Fruit fly (Drosophila melanogaster): ENCODE data around the gene CG14316.
A peak's percentile ranks its signal among the peaks of the same experiment; 100 is the strongest.

Gene CG14316

DNA sequence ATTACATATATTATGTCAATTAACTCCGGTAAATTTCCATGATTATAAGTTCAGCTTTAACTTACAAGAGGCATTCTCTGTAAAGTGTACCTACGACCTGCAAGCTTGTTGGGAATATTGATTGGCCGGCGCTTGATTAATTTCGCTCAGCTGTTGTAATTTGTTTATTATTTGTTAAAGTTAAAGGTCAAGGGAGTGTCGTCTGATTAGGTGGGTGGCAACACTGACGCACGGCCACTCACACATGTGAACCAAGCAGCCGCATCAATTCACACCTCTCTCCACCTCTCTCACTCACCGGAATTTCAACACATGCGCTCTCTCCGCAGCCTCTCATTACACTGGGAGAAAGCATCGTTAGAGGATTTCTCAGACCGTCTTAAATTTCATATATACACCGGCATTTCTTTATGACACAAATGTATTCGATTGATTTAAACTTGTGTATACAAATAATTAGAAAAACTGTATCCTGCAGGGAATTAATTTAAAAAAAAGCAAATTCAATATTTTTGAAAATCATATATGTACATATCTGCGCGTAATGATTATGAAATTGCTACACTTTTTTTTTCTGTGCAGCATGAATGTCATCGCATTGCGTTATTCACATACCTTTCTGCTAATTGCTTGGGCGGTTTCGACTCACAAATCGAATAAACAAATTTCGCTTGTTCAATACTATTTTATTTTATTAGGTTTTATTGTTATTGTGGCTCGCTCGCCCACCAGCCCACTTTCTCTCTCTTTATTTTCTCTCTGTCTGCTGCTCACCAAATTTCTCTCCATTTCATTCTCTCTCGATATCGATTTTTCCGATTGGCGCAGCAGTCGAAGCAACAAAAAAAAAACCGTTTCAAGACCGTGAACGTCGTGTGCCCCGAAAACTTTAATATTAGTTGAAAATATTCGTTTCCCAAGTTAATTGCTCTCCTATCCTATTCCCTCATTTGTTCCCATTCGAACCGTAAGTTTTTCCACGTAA is 20.4 kb downstream of the CG14316 start:
- TF ChIP-seq croc (GFP tag; conservative IDR thresholded peaks at IDR 0.05) (peak; percentile 90), CG6654 (GFP tag; optimal IDR thresholded peaks at IDR 0.05) (peak; percentile 82), fru (optimal IDR thresholded peaks at IDR 0.05) (no peak), Bteb2 (GFP tag; optimal IDR thresholded peaks at IDR 0.05) (peak; percentile 89), CG5245 (GFP tag; optimal IDR thresholded peaks at IDR 0.05) (peak; percentile 89), CG7928 (GFP tag; optimal IDR thresholded peaks at IDR 0.05) (peak; percentile 56), Sox100B (GFP tag; optimal IDR thresholded peaks at IDR 0.05) (peak; percentile 96), lbe (GFP tag; optimal IDR thresholded peaks at IDR 0.05) (no peak), Hr3 (GFP tag; optimal IDR thresholded peaks at IDR 0.05) (peak; percentile 92), crol (GFP tag; IDR thresholded peaks at IDR 0.05) (peak; percentile 66), CG8359 (GFP tag; optimal IDR thresholded peaks at IDR 0.05; ENCODE audit: borderline replicate concordance) (peak; percentile 84), CG11504 (tag; optimal IDR thresholded peaks at IDR 0.05) (peak; percentile 96), CG18764 (GFP tag; optimal IDR thresholded peaks at IDR 0.05) (peak; percentile 90), Mrtf (GFP tag; IDR thresholded peaks at IDR 0.05) (peak; percentile 80), CG9215 (GFP tag; IDR thresholded peaks at IDR 0.05) (peak; percentile 87), CG10274 (GFP tag; optimal IDR thresholded peaks at IDR 0.05) (peak; percentile 80), CG8388 (GFP tag; optimal IDR thresholded peaks at IDR 0.05) (peak; percentile 92), CG34422 (GFP tag; IDR thresholded peaks at IDR 0.05) (peak; percentile 80), pros (GFP tag; optimal IDR thresholded peaks at IDR 0.05) (no peak), HLH54F (GFP tag; optimal IDR thresholded peaks at IDR 0.05) (peak; percentile 92), CG3847 (GFP tag; IDR thresholded peaks at IDR 0.05) (peak; percentile 87), CG2116 (GFP tag; optimal IDR thresholded peaks at IDR 0.05) (peak; percentile 75), CG16863 (GFP tag; optimal IDR thresholded peaks at IDR 0.05) (peak; percentile 92), Six4 (GFP tag; optimal IDR thresholded peaks at IDR 0.05) (peak; percentile 85), CG12659 (GFP tag; optimal IDR thresholded peaks at IDR 0.05) (peak; percentile 95), mirr (GFP tag; optimal IDR thresholded peaks at IDR 0.05) (no peak), Hand (GFP tag; optimal IDR thresholded peaks at IDR 0.05) (peak; percentile 93), YL-1 (GFP tag; optimal IDR thresholded peaks at IDR 0.05) (peak; percentile 77), nom (GFP tag; optimal IDR thresholded peaks at IDR 0.05) (no peak), CG6175 (GFP tag; IDR thresholded peaks at IDR 0.05) (no peak; the same call in 1 of the 3 replicates), CG18011 (GFP tag; optimal IDR thresholded peaks at IDR 0.05) (peak; percentile 75), Dip3 (GFP tag; optimal IDR thresholded peaks at IDR 0.05) (peak; percentile 85), CG18262 (tag; optimal IDR thresholded peaks at IDR 0.05) (peak; percentile 96), pan (optimal IDR thresholded peaks at IDR 0.05) (no peak), pan (GFP tag; optimal IDR thresholded peaks at IDR 0.05 in 1 of 2, IDR thresholded peaks at IDR 0.05 in 1 of 2) (peak in 1 of 2 experiments; percentile 91), fd102C (GFP tag; optimal IDR thresholded peaks at IDR 0.05) (peak; percentile 45), Jarid2 (GFP tag; optimal IDR thresholded peaks at IDR 0.05) (peak; percentile 77), E2f2 (GFP tag; IDR thresholded peaks at IDR 0.05) (peak; percentile 66), nmo (GFP tag; optimal IDR thresholded peaks at IDR 0.05) (peak; percentile 95), Dfd (GFP tag; optimal IDR thresholded peaks at IDR 0.05) (no peak), Atf6 (GFP tag; IDR thresholded peaks at IDR 0.05) (peak; percentile 89), CHES-1-like (GFP tag; optimal IDR thresholded peaks at IDR 0.05) (peak; percentile 91), dimm (GFP tag; IDR thresholded peaks at IDR 0.05) (peak; percentile 54), vvl (GFP tag; IDR thresholded peaks at IDR 0.05) (peak; percentile 93), Ada2b (GFP tag; IDR thresholded peaks at IDR 0.05) (peak; percentile 84), Ravus (GFP tag; IDR thresholded peaks at IDR 0.05) (peak; percentile 61), CG30431 (GFP tag; optimal IDR thresholded peaks at IDR 0.05) (peak; percentile 87), Hey (tag; optimal IDR thresholded peaks at IDR 0.05) (peak; percentile 52), D19B (GFP tag; optimal IDR thresholded peaks at IDR 0.05) (peak; percentile 73)

Measured in whole organism, embryonic.